Fruit fly (Drosophila melanogaster): ENCODE measurements around the gene sals.

sals gene

DNA sequence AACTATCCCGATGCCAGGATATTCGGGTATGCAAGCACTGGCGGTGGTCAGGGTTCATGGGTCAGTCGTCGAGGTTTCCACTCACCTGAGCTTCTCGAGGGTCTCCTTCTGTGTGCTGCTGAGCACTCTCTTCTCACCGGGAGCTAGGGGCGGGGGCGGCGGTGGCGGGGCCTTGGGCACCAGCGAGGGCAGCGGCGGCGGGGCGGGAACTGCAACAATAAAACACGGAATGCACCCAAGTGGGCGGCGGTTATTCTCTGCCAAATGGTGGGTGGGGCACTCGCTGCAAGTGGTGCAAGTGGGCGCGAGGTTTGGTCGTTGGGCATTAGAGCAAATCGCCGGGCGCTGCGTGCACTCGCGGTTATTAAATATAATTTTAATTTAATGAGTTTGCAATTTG is 10.6 kb downstream of the sals start:
- TF ChIP-seq CTCF (optimal IDR thresholded peaks at IDR 0.05) (no peak), CG8478 (optimal IDR thresholded peaks at IDR 0.05) (no peak)

- TF ChIP-seq CTCF (optimal IDR thresholded peaks at IDR 0.05): peak in 1 of 2 experiments; percentile 31
- no peak for TF ChIP-seq CG8478 (optimal IDR thresholded peaks at IDR 0.05)
These were observed 14.1 kb downstream of the sals start, which contains the start of gene CG17230 for dm6 chr3R:11437528-11437927. TSS of gene CG17230 (plus strand) at chr3R:11437785.

- TF ChIP-seq CTCF (optimal IDR thresholded peaks at IDR 0.05): no peak
- no peak for TF ChIP-seq CG8478 (optimal IDR thresholded peaks at IDR 0.05)
These were observed 15.9 kb downstream of the sals start, which contains the start of the genes Exd2 and CG5281 for dm6 chr3R:11435537-11436234. TSS of gene Exd2 (minus strand) at chr3R:11435703. TSS of gene CG5281 (plus strand) at chr3R:11435850.

DNA sequence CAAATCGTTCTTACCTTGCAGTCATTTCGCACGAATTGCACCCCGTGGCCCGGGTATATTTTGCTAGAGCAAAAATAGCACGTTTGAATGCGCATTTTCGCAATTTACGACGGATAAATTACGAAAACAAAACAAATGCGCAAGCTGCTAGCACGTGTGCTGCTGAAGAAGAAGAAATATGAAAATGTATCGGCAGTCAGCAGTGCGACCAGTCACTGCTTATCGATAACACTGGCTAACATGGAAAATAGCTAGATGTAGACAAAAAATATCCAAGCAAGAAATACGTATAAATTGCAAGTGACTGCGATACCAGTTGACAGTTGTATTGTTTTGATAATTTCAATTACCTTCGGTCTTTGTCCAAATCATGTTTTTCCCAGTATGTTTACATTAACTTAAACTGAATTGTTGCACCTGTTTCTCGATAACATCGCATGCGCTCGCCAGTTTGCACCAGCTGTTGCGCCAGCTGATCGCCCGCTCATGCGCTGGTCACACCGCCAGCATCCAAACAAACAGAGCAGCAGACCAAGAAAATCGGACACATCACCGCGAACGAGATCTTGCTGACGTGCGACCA is 20.1 kb downstream of the sals start, which contains the start of the genes RpL24-like and CG5276:
Gene RpL24-like, minus strand, starts transcription at position 188 of the 583 bp plus-strand sequence.
Gene CG5276, plus strand, starts transcription at position 344 of the 583 bp plus-strand sequence.
- TF ChIP-seq CG8478 (optimal IDR thresholded peaks at IDR 0.05) (no peak), CTCF (optimal IDR thresholded peaks at IDR 0.05) (peak in 1 of 2 experiments; percentile 49)

DNA sequence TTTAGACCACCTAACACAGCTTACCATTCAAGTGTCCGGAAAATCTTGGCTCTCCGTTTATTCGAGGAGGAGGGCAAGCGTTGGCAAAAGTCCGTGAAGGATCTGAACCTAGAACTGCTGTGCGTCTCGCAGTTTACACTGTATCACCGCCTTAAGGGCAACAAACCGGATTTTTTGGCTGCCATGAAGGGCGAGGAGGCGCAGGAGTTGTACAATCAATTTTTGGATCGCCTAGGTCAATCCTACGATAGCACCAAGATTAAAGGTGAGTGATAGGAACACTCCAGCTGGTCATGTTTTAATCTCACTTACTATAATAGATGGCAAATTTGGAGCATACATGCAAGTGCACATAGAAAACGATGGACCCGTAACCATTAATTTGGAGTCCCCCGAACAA is 21.3 kb downstream of the sals start:
- TF ChIP-seq CTCF (optimal IDR thresholded peaks at IDR 0.05) (no peak), CG8478 (optimal IDR thresholded peaks at IDR 0.05) (no peak)

- TF ChIP-seq CG8478 (optimal IDR thresholded peaks at IDR 0.05): no peak
- TF ChIP-seq CTCF (optimal IDR thresholded peaks at IDR 0.05): no peak
These were observed 21.8 kb downstream of the sals start, which contains the start of gene Dtd for dm6 chr3R:11429814-11430213. TSS of gene Dtd (plus strand) at chr3R:11430061.

DNA sequence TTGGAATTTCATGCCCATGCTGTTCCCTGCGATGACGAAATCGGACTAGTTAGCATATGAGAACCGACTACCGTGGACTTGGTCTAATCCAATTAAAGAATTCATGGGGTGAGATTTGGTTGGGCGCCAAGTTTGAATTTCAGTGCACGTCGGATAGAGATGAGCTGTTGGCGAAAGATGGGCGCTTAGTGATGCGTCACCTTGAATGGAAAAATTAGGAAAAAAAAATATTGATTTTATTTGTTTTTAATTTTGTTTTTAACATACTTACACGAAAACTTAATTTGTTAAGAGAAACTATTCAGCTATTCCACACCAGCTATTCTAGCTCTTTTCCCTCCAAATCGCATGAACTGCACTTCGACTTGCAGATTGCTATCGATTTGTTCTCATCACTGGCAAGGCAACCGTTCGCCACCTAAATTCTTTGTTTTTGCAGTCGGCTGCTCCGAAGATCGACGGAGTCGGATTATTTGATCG is 29.9 kb downstream of the sals start, which contains the start of the genes ninaG and Sptz:
Gene ninaG, minus strand, starts transcription at position 51 of the 480 bp plus-strand sequence.
Gene Sptz, plus strand, starts transcription at position 450 of the 480 bp plus-strand sequence.
- TF ChIP-seq CTCF (optimal IDR thresholded peaks at IDR 0.05) (no peak), CG8478 (optimal IDR thresholded peaks at IDR 0.05) (no peak)

dm6 chr3R:11418568-11418967 is 33.0 kb downstream of the sals start, which contains the start of the genes bumpel and CG45676:
TSS of gene bumpel (minus strand) at chr3R:11418668.
TSS of gene CG45676 (plus strand) at chr3R:11418885.
- TF ChIP-seq CTCF (optimal IDR thresholded peaks at IDR 0.05): no peak
- no peak for TF ChIP-seq CG8478 (optimal IDR thresholded peaks at IDR 0.05)

DNA sequence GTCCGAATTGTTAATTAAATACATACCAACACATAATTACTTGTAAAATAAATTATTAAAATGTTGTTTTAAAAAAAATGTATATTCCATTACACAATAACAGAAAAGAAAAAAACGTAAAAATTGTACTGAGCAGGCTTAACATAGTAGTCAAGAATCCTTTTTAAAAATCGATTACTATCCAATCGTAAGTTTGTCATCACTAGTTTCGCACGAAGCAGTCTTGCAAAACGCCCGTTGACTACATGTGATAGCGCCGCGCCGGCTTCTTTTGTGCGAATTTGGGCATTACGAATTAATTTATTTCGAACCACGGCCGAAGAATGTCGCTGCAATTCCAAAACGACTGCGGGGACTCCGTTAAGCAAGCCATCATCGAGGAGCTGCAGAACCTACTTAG is 39.2 kb downstream of the sals start, which contains the start of gene Ipo9:
Gene Ipo9, plus strand, starts transcription at position 152 of the 400 bp plus-strand sequence.
- TF ChIP-seq CTCF (optimal IDR thresholded peaks at IDR 0.05) (no peak), CG8478 (optimal IDR thresholded peaks at IDR 0.05) (no peak)

DNA sequence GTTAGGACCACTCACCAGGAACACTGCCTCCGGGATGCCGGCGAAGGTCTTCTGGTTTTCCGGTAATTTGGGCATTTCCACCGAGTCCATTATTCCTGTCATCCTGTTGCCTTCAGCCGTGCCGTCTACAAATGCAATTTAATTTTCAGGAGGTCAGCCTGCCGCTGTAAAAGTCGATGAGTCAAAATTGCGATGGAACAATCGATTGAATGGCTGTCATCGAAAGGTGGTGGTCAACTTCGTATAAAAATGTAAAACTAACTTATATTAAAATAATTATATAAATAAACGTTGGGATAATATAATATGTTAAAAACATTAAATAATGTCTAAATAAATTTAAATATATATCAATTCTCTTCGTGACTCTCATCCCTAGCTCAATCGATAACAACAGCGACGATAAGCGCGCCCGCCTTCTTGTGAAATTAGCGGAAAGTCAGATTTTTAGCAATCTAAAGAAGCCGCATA is 41.9 kb downstream of the sals start, which contains the start of the genes mgr and Irbp:
Gene mgr, minus strand, starts transcription at position 209 of the 471 bp plus-strand sequence.
Gene Irbp, plus strand, starts transcription at position 381 of the 471 bp plus-strand sequence.
- no peak for TF ChIP-seq CTCF (optimal IDR thresholded peaks at IDR 0.05)

- TF ChIP-seq CTCF (optimal IDR thresholded peaks at IDR 0.05): peak in 1 of 2 experiments; percentile 50
- TF ChIP-seq CG8478 (optimal IDR thresholded peaks at IDR 0.05): no peak
These were observed 43.9 kb downstream of the sals start, which contains the start of gene mRpL40 for dm6 chr3R:11407733-11408134. TSS of gene mRpL40 (plus strand) at chr3R:11407918.

DNA sequence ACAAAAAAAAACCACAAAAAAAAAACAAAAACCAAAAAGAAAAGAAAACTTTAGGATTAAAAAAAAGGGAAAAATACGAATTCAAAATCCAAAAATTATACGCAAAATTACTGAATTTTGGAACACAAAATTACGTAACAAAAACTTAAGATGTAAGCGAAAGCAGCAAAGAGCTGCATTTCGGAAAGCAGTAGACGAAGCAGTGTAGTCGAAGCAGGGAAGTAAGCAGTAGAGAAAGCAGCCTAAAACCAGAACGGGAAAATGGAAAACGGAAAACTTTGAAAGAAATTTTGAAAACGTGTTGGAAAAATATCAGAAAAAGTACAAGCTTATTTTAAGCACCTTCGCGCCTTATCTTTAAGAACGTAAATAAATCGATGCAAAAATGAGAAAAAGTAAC is 48.7 kb downstream of the sals start:
- TF ChIP-seq CTCF (optimal IDR thresholded peaks at IDR 0.05) (peak in 1 of 2 experiments; percentile 26), CG8478 (optimal IDR thresholded peaks at IDR 0.05) (no peak)

dm6 chr3R:11395541-11395940 is 56.0 kb downstream of the sals start:
- TF ChIP-seq CG8478 (optimal IDR thresholded peaks at IDR 0.05) (no peak), CTCF (optimal IDR thresholded peaks at IDR 0.05) (peak; percentile 65 to 74)

DNA sequence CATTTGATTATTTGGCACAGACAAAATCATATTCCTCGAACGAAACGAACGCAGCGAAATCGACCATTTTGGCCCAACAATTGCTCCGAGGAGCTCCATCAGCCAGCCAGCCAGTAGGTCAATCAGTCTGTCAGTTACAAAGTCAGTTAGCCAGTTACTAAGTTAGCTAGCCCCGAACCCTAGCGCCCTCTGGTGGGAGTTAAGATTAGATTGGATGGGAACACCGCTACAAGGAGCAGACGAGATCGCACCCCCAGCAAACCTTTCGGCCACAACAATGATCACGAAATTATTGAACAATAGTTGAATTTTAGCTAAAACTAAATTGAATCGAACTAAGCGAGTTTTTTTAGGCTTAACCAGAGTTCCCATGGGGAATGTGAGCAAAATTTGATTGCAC is 57.7 kb downstream of the sals start:
- TF ChIP-seq CG8478 (optimal IDR thresholded peaks at IDR 0.05) (no peak), CTCF (optimal IDR thresholded peaks at IDR 0.05) (peak; percentile 83 to 86)

dm6 chr3R:11392805-11393204 is 58.8 kb downstream of the sals start:
- TF ChIP-seq CTCF (optimal IDR thresholded peaks at IDR 0.05): peak; percentile 52 to 54
- no peak for TF ChIP-seq CG8478 (optimal IDR thresholded peaks at IDR 0.05)

Measured in S2 (cell line).